Worm (Caenorhabditis elegans) whole organism, L4 larva: ENCODE results near the gene ccm-3.

ENCODE experiments used
- R02D3.7 ChIP-seq: fragments of 150-350 bp; sonication (generic microtip); optimal IDR thresholded peaks from 3 replicates; lab custom pipeline; 2014; ENCODE audit warnings: missing biosample characterization, missing genetic modification characterization
- T20F7.1 ChIP-seq: fragments of 200-800 bp; sonication (Bioruptor generic); optimal IDR thresholded peaks from 2 replicates; lab custom pipeline; 2018; ENCODE audit warnings: mild to moderate bottlenecking, missing genetic modification characterization, missing compliant biosample characterization
- Y48G9A.11 ChIP-seq: fragments of 200-800 bp; sonication (Bioruptor generic); IDR thresholded peaks from 2 replicates; pipeline ENCODE4 v1.3.6; 2022; ENCODE audit warnings: missing genetic modification reagents, missing genetic modification characterization, missing compliant biosample characterization
- Y75B8A.6 ChIP-seq: fragments of 200-800 bp; sonication (Bioruptor generic); IDR thresholded peaks from 2 replicates; pipeline ENCODE4 v1.3.6; 2022; ENCODE audit warnings: missing genetic modification reagents, missing genetic modification characterization, missing compliant biosample characterization
- aha-1 ChIP-seq: fragments of 150-350 bp; peaks from one replicate; lab custom pipeline; 2014; ENCODE audit warnings: missing biosample characterization, missing genetic modification characterization
- aly-2 ChIP-seq: sonication (generic microtip); optimal IDR thresholded peaks from 2 replicates; lab custom pipeline; 2018; ENCODE audit warnings: missing biosample characterization, missing genetic modification characterization
- ama-1 ChIP-seq: fragments of 150-350 bp; optimal IDR thresholded peaks from 2 replicates; lab custom pipeline; 2014; ENCODE audit warnings: inconsistent platforms, mixed read lengths
- daf-12 ChIP-seq: fragments of 150-350 bp; optimal IDR thresholded peaks from 2 replicates; lab custom pipeline; 2014; ENCODE audit warnings: missing biosample characterization, missing genetic modification reagents, missing genetic modification characterization
- dmd-9 ChIP-seq: fragments of 200-800 bp; sonication (Bioruptor generic); IDR thresholded peaks from 2 replicates; pipeline ENCODE4 v1.3.6; 2022; ENCODE audit warnings: missing genetic modification reagents, missing genetic modification characterization, missing compliant biosample characterization
- dpl-1 ChIP-seq: fragments of 150-350 bp; optimal IDR thresholded peaks from 2 replicates; lab custom pipeline; 2014; ENCODE audit warnings: missing biosample characterization, missing genetic modification reagents, missing genetic modification characterization
- duxl-1 ChIP-seq: sonication (generic microtip); optimal IDR thresholded peaks from 2 replicates; lab custom pipeline; 2016; ENCODE audit warnings: mild to moderate bottlenecking, missing genetic modification characterization, moderate library complexity, missing compliant biosample characterization; ENCODE audit not compliant: poor library complexity
- dve-1 ChIP-seq: sonication (generic microtip); optimal IDR thresholded peaks from 2 replicates; lab custom pipeline; 2017; ENCODE audit warnings: antibody characterized with exemption, mild to moderate bottlenecking, missing genetic modification characterization, missing compliant biosample characterization; ENCODE audit not compliant: insufficient read depth
- egl-43 ChIP-seq: fragments of 200-800 bp; sonication (Bioruptor generic); IDR thresholded peaks from 2 replicates; pipeline ENCODE4 v1.3.6; 2022; ENCODE audit warnings: missing genetic modification reagents, missing genetic modification characterization, missing compliant biosample characterization
- fos-1 ChIP-seq: fragments of 150-350 bp; optimal IDR thresholded peaks from 2 replicates; lab custom pipeline; 2014; ENCODE audit warnings: missing biosample characterization, missing genetic modification characterization
- gei-8 ChIP-seq: fragments of 200-800 bp; sonication (Bioruptor generic); optimal IDR thresholded peaks from 2 replicates; lab custom pipeline; 2018; ENCODE audit warnings: mild to moderate bottlenecking, missing genetic modification characterization, missing compliant biosample characterization
- jun-1 ChIP-seq: fragments of 150-350 bp; optimal IDR thresholded peaks from 2 replicates; lab custom pipeline; 2014; ENCODE audit warnings: missing biosample characterization, missing genetic modification reagents, missing genetic modification characterization
- lim-7 ChIP-seq: fragments of 200-800 bp; sonication (Bioruptor generic); IDR thresholded peaks from 2 replicates; pipeline ENCODE4 v1.3.6; 2022; ENCODE audit warnings: missing genetic modification characterization, missing compliant biosample characterization
- lin-38 ChIP-seq: fragments of 200-800 bp; sonication (Bioruptor generic); IDR thresholded peaks from 2 replicates; pipeline ENCODE4 v1.3.6; 2022; ENCODE audit warnings: missing genetic modification reagents, missing genetic modification characterization, missing compliant biosample characterization
- lsy-2 ChIP-seq, 2 experiments: fragments of 150-350 bp in 1 of 2; sonication (generic microtip) in 1 of 2; optimal IDR thresholded peaks; 2 replicates each; lab custom pipeline; 2014 to 2017; ENCODE audit warnings: missing biosample characterization in 2 of 2, missing genetic modification characterization in 2 of 2
- madf-5 ChIP-seq, 2 experiments: fragments of 200-800 bp; sonication (Bioruptor generic); IDR thresholded peaks; 2 replicates each; pipeline ENCODE4 v1.3.6; 2022; ENCODE audit warnings: missing compliant biosample characterization in 2 of 2, missing genetic modification characterization in 2 of 2
- madf-9 ChIP-seq: fragments of 200-800 bp; sonication (Bioruptor generic); conservative IDR thresholded peaks from 2 replicates; pipeline ENCODE4 v1.3.6; 2022; ENCODE audit warnings: missing genetic modification reagents, missing genetic modification characterization, missing compliant biosample characterization
- mdl-1 ChIP-seq, 2 experiments: fragments of 150-350 bp in 1 of 2; sonication (generic microtip) in 1 of 2; optimal IDR thresholded peaks; 2 replicates each; lab custom pipeline; 2014 to 2017; ENCODE audit warnings: missing biosample characterization in 2 of 2, missing genetic modification characterization in 2 of 2
- mdt-29 ChIP-seq: fragments of 200-800 bp; sonication (Bioruptor generic); IDR thresholded peaks from 2 replicates; pipeline ENCODE4 v1.3.6; 2022; ENCODE audit warnings: missing genetic modification reagents, missing genetic modification characterization, missing compliant biosample characterization
- mep-1 ChIP-seq: fragments of 150-350 bp; sonication (generic microtip); optimal IDR thresholded peaks from 3 replicates; lab custom pipeline; 2014; ENCODE audit warnings: missing biosample characterization, missing genetic modification characterization
- mes-2 ChIP-seq: sonication (generic microtip); optimal IDR thresholded peaks from 2 replicates; lab custom pipeline; 2016; ENCODE audit warnings: missing genotype, mild to moderate bottlenecking, missing genetic modification characterization, missing compliant biosample characterization; ENCODE audit not compliant: poor library complexity, severe bottlenecking
- mxl-2 ChIP-seq: fragments of 200-800 bp; sonication (Bioruptor generic); conservative IDR thresholded peaks from 2 replicates; pipeline ENCODE4 v1.3.6; 2022; ENCODE audit warnings: missing genetic modification reagents, missing genetic modification characterization, missing compliant biosample characterization
- nhr-10 ChIP-seq: fragments of 150-350 bp; optimal IDR thresholded peaks from 2 replicates; lab custom pipeline; 2014; ENCODE audit warnings: missing biosample characterization, missing genetic modification characterization
- nhr-11 ChIP-seq: fragments of 150-350 bp; optimal IDR thresholded peaks from 2 replicates; lab custom pipeline; 2014; ENCODE audit warnings: missing biosample characterization, missing genetic modification characterization
- nhr-48 ChIP-seq: sonication (generic microtip); optimal IDR thresholded peaks from 2 replicates; lab custom pipeline; 2016; ENCODE audit warnings: mild to moderate bottlenecking, missing genetic modification characterization, missing compliant biosample characterization
- spr-1 ChIP-seq: sonication (generic microtip); optimal IDR thresholded peaks from 2 replicates; lab custom pipeline; 2016; ENCODE audit warnings: mild to moderate bottlenecking, missing genetic modification characterization, missing compliant biosample characterization
- spr-3 ChIP-seq: fragments of 200-800 bp; sonication (Bioruptor generic); optimal IDR thresholded peaks from 2 replicates; lab custom pipeline; 2018; ENCODE audit warnings: mild to moderate bottlenecking, missing genetic modification characterization, missing compliant biosample characterization
- unc-39 ChIP-seq: sonication (generic microtip); optimal IDR thresholded peaks from 2 replicates; lab custom pipeline; 2017; ENCODE audit warnings: missing biosample characterization, missing genetic modification characterization
- zfp-3 ChIP-seq: fragments of 200-800 bp; sonication (Bioruptor generic); conservative IDR thresholded peaks from 2 replicates; pipeline ENCODE4 v1.3.6; 2022; ENCODE audit warnings: missing genetic modification reagents, missing genetic modification characterization, missing compliant biosample characterization
- zip-2 ChIP-seq: fragments of 150-350 bp; optimal IDR thresholded peaks from 2 replicates; lab custom pipeline; 2014; ENCODE audit warnings: missing biosample characterization, missing genetic modification characterization
- ztf-11 ChIP-seq: fragments of 150-350 bp; optimal IDR thresholded peaks from 2 replicates; lab custom pipeline; 2014; ENCODE audit warnings: missing biosample characterization, missing genetic modification characterization

Gene ccm-3

DNA sequence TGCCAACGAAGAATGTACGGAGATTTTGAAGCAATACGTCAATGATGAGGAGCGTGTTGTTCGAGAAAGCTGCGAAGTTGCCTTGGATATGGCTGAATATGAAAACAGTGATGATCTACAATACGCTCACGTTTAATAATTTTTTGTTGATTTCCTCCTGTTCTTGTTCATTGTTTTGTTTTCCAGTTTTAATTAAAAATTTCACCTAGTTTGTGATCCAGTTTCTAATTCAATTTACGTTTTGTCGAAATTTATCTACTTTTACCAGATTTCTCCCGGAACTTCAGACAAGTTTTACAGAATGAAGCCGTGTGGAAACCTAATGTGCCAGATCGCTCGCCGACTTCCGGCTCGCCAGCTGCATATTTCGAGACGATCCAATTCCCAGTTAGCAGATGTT lies 26.2 kb downstream of the ccm-3 start, which contains the start of gene dap-3:
Gene dap-3, plus strand, starts transcription at position 301 of the 400 bp plus-strand sequence.
- TF ChIP-seq egl-43 (GFP tag; lab: Robert Waterston, UW), result 0 out of 2 replicates have a peak, but pooled peaks have one; percentile 4
- TF ChIP-seq nhr-10, result no peak

DNA sequence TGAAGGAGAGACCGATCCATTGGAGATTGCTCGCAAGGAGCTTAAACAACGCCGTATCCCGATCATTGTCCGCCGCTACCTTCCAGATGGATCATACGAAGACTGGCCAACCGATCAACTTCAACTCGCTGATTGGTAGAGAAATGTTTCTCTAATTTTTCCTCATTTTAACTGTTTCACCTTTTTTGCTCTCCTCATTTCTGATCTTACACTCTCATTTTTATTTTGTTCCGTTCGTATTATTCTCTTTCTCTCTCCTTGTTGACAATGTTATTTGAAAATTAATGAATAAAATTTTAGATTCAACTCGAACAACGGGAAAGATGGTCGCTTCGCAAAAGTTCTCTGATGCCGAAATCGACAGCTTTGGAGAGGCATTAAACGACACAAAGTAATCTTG lies 27.4 kb downstream of the ccm-3 start, which contains the start of gene dohh-1:
Gene dohh-1, plus strand, starts transcription at position 301 of the 400 bp plus-strand sequence.
- TF ChIP-seq dve-1 (tag; lab: Kevin White, UChicago), result no peak
- TF ChIP-seq daf-12, result no peak
- no peak for TF ChIP-seq nhr-48 (tag; lab: Kevin White, UChicago)
- TF ChIP-seq aly-2 (tag; lab: Kevin White, UChicago), result no peak
- TF ChIP-seq spr-3 (GFP tag; lab: Kevin White, UChicago), result no peak
- TF ChIP-seq mdt-29 (GFP tag; lab: Robert Waterston, UW), result no peak
- no peak for TF ChIP-seq zip-2 (tag; lab: Kevin White, UChicago)
- no peak for TF ChIP-seq ztf-11
- no peak for TF ChIP-seq Y48G9A.11
- no peak for TF ChIP-seq mep-1 (tag; lab: Kevin White, UChicago)
- no peak for TF ChIP-seq ama-1 (lab: Kevin White, UChicago)
- TF ChIP-seq mdl-1 (tag; optimal IDR thresholded peaks at IDR 0.05; lab: Kevin White, UChicago), result no peak
- no peak for TF ChIP-seq mxl-2 (GFP tag; lab: Robert Waterston, UW)
- no peak for TF ChIP-seq gei-8 (GFP tag; lab: Kevin White, UChicago)
- no peak for TF ChIP-seq spr-1
- no peak for TF ChIP-seq duxl-1 (tag; lab: Kevin White, UChicago)
- TF ChIP-seq fos-1 (tag; lab: Kevin White, UChicago), result no peak

DNA sequence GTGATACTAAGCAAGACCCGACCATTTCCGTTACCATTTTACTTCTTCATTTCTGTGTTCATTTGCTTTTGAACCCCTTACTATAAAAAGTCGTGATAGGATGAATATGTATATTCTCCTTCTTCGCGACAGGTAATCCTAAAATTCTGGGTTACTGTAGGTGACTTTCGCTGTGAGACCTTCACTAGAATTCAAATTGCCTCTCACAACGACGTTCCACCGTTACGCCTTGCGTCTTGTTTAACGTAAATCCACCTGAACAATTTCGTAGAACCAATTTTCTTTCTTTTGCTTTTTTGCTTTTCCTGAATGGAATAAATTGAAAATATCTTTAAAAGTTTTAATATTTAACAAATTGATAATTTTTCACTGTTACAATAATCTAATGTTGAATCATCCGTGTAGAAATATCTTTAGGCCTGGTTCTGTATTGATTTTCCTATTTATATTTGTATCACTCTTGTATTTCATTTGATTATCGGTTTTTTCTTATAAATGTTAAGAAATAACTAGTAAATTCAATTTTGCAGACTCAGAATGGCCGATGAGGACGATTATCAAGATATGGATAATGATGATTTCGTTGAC lies 28.1 kb downstream of the ccm-3 start, which contains the start of gene rpb-6:
Gene rpb-6, plus strand, starts transcription at position 538 of the 588 bp plus-strand sequence.
- no peak for TF ChIP-seq unc-39 (tag; lab: Kevin White, UChicago)
- TF ChIP-seq T20F7.1 (GFP tag; lab: Kevin White, UChicago), result peak; percentile 93
- TF ChIP-seq madf-9 (GFP tag; lab: Robert Waterston, UW), result no peak
- TF ChIP-seq dmd-9 (GFP tag; lab: Robert Waterston, UW), result no peak
- TF ChIP-seq lsy-2 (tag; optimal IDR thresholded peaks at IDR 0.05; lab: Kevin White, UChicago), result peak in 1 of 2 experiments; percentile 76
- TF ChIP-seq R02D3.7 (tag; lab: Kevin White, UChicago), result peak; percentile 51
- TF ChIP-seq Y48G9A.11, result peak; percentile 95
- TF ChIP-seq dpl-1 (GFP tag; lab: Kevin White, UChicago), result peak; percentile 74
- peak; percentile 59 for TF ChIP-seq mes-2
- TF ChIP-seq nhr-11 (tag; lab: Kevin White, UChicago), result no peak

DNA sequence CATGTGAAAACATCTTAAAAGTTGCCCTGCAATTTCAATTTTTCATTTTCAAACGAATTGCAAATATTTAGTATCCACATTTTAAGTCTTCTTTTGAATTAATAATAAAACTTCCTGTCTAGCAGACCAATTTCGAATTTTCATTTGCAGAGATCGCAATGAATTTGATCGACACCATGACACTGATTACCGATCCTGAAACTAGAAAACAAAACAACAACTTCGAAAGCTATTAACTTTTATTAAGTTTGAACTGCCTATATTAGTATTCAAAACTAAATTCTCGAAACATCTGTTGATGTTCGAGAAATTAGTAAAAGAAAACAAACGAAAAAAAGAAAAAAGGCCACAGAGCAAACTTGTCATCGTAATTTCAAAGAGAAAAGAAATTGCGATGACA lies 32.9 kb downstream of the ccm-3 start:
- TF ChIP-seq Y75B8A.6 (GFP tag; lab: Robert Waterston, UW), result no peak
- peak; percentile 21 for TF ChIP-seq duxl-1 (tag; lab: Kevin White, UChicago)
- 0 out of 4 replicates have a peak, but pooled peaks of 1 of the 2 experiments have one; percentile 16 for TF ChIP-seq madf-5 (GFP tag; IDR thresholded peaks at IDR 0.05; lab: Robert Waterston, UW)
- no peak for TF ChIP-seq lim-7 (GFP tag; lab: Robert Waterston, UW)
- no peak for TF ChIP-seq zfp-3
- TF ChIP-seq daf-12, result no peak
- no peak for TF ChIP-seq jun-1
- no peak for TF ChIP-seq aha-1 (tag; lab: Kevin White, UChicago)
- TF ChIP-seq lin-38 (GFP tag; lab: Robert Waterston, UW), result peak; percentile 60
